Worm (Caenorhabditis elegans) whole organism, late embryonic: Measurements from ENCODE around the gene aagr-4.

Experiments
- C08G9.2 ChIP-seq: sonication (generic microtip); optimal IDR thresholded peaks from 2 replicates; lab custom pipeline; 2016; ENCODE audit warnings: mild to moderate bottlenecking, missing genetic modification characterization, moderate library complexity, missing compliant biosample characterization
- C38D4.7 ChIP-seq: fragments of 200-800 bp; sonication (Bioruptor generic); optimal IDR thresholded peaks from 2 replicates; lab custom pipeline; 2018; ENCODE audit warnings: mild to moderate bottlenecking, missing genetic modification characterization, moderate library complexity, missing compliant biosample characterization
- F13H6.1 ChIP-seq: sonication (generic microtip); optimal IDR thresholded peaks from 2 replicates; lab custom pipeline; 2016; ENCODE audit warnings: missing genetic modification characterization, missing compliant biosample characterization
- K09A11.1 ChIP-seq: sonication (generic microtip); optimal IDR thresholded peaks from 2 replicates; lab custom pipeline; 2017; ENCODE audit warnings: antibody characterized with exemption, mild to moderate bottlenecking, missing genetic modification characterization, missing compliant biosample characterization; ENCODE audit not compliant: insufficient read depth
- Y22D7AL.16 ChIP-seq: sonication (generic microtip); optimal IDR thresholded peaks from 2 replicates; lab custom pipeline; 2016; ENCODE audit warnings: missing genetic modification characterization, missing compliant biosample characterization
- ceh-14 ChIP-seq: sonication (generic microtip); optimal IDR thresholded peaks from 2 replicates; lab custom pipeline; 2016; ENCODE audit warnings: missing genotype, missing genetic modification characterization, missing compliant biosample characterization
- ceh-18 ChIP-seq: sonication (generic microtip); optimal IDR thresholded peaks from 2 replicates; lab custom pipeline; 2016; ENCODE audit warnings: missing genetic modification characterization, missing compliant biosample characterization
- ceh-19 ChIP-seq: fragments of 200-800 bp; sonication (Bioruptor generic); optimal IDR thresholded peaks from 2 replicates; lab custom pipeline; 2018; ENCODE audit warnings: mild to moderate bottlenecking, missing genetic modification characterization, missing compliant biosample characterization
- ceh-2 ChIP-seq: sonication (generic microtip); optimal IDR thresholded peaks from 2 replicates; lab custom pipeline; 2016; ENCODE audit warnings: missing genotype, missing genetic modification characterization, missing compliant biosample characterization
- ceh-22 ChIP-seq: sonication (generic microtip); optimal IDR thresholded peaks from 2 replicates; lab custom pipeline; 2017; ENCODE audit warnings: missing biosample characterization, missing genetic modification characterization
- ceh-24 ChIP-seq: sonication (generic microtip); optimal IDR thresholded peaks from 2 replicates; lab custom pipeline; 2016; ENCODE audit warnings: mild to moderate bottlenecking, missing genetic modification characterization, missing compliant biosample characterization
- ceh-30 ChIP-seq: fragments of 150-350 bp; optimal IDR thresholded peaks from 2 replicates; lab custom pipeline; 2014; ENCODE audit warnings: missing biosample characterization, missing genetic modification characterization
- ceh-31 ChIP-seq: sonication (generic microtip); optimal IDR thresholded peaks from 2 replicates; lab custom pipeline; 2016; ENCODE audit warnings: missing genetic modification characterization, missing compliant biosample characterization
- ceh-34 ChIP-seq: sonication (generic microtip); optimal IDR thresholded peaks from 2 replicates; lab custom pipeline; 2016; ENCODE audit warnings: mild to moderate bottlenecking, missing genetic modification characterization, missing compliant biosample characterization
- ceh-45 ChIP-seq: fragments of 200-800 bp; sonication (Bioruptor generic); IDR thresholded peaks from 2 replicates; pipeline ENCODE4 v1.3.6; 2022; ENCODE audit warnings: missing genetic modification reagents, missing genetic modification characterization, missing compliant biosample characterization
- ceh-6 ChIP-seq: fragments of 200-800 bp; sonication (Bioruptor generic); optimal IDR thresholded peaks from 2 replicates; lab custom pipeline; 2018; ENCODE audit warnings: mild to moderate bottlenecking, missing genetic modification characterization, missing compliant biosample characterization
- ceh-9 ChIP-seq: sonication (generic microtip); optimal IDR thresholded peaks from 2 replicates; lab custom pipeline; 2016; ENCODE audit warnings: mild to moderate bottlenecking, missing genetic modification characterization, inconsistent platforms, missing compliant biosample characterization
- che-1 ChIP-seq: sonication (generic microtip); optimal IDR thresholded peaks from 2 replicates; lab custom pipeline; 2016; ENCODE audit warnings: mild to moderate bottlenecking, missing genetic modification characterization, missing compliant biosample characterization
- eyg-1 ChIP-seq: sonication (generic microtip); optimal IDR thresholded peaks from 2 replicates; lab custom pipeline; 2016; ENCODE audit warnings: missing genotype, missing genetic modification characterization, missing compliant biosample characterization
- fax-1 ChIP-seq: sonication (generic microtip); optimal IDR thresholded peaks from 2 replicates; lab custom pipeline; 2016; ENCODE audit warnings: missing genotype, missing genetic modification characterization, missing compliant biosample characterization
- fkh-10 ChIP-seq: fragments of 150-350 bp; optimal IDR thresholded peaks from 2 replicates; lab custom pipeline; 2014; ENCODE audit warnings: missing biosample characterization, missing genetic modification reagents, missing genetic modification characterization
- fkh-6 ChIP-seq: sonication (generic microtip); optimal IDR thresholded peaks from 2 replicates; lab custom pipeline; 2016; ENCODE audit warnings: missing genetic modification characterization, missing compliant biosample characterization
- gmeb-2 ChIP-seq: sonication (generic microtip); optimal IDR thresholded peaks from 2 replicates; lab custom pipeline; 2016; ENCODE audit warnings: missing genetic modification characterization, inconsistent platforms, missing compliant biosample characterization
- hlh-13 ChIP-seq: fragments of 200-800 bp; sonication (Bioruptor generic); optimal IDR thresholded peaks from 2 replicates; lab custom pipeline; 2018; ENCODE audit warnings: mild to moderate bottlenecking, missing genetic modification characterization, missing compliant biosample characterization
- hlh-15 ChIP-seq: sonication (generic microtip); optimal IDR thresholded peaks from 2 replicates; lab custom pipeline; 2016; ENCODE audit warnings: missing genetic modification characterization, missing compliant biosample characterization
- hlh-30 ChIP-seq: sonication (generic microtip); optimal IDR thresholded peaks from 2 replicates; lab custom pipeline; 2017; ENCODE audit warnings: antibody characterized with exemption, missing genetic modification characterization, missing compliant biosample characterization; ENCODE audit not compliant: insufficient read depth
- lim-6 ChIP-seq: sonication (generic microtip); optimal IDR thresholded peaks from 2 replicates; lab custom pipeline; 2016; ENCODE audit warnings: missing genetic modification characterization, missing compliant biosample characterization
- lin-11 ChIP-seq: fragments of 200-800 bp; sonication (Bioruptor generic); optimal IDR thresholded peaks from 2 replicates; lab custom pipeline; 2018; ENCODE audit warnings: mild to moderate bottlenecking, missing genetic modification characterization, missing compliant biosample characterization
- mec-3 ChIP-seq: sonication (generic microtip); optimal IDR thresholded peaks from 2 replicates; lab custom pipeline; 2016; ENCODE audit warnings: borderline replicate concordance, missing genetic modification characterization, missing compliant biosample characterization
- nhr-11 ChIP-seq: fragments of 150-350 bp; optimal IDR thresholded peaks from 2 replicates; lab custom pipeline; 2014; ENCODE audit warnings: missing biosample characterization, missing genetic modification characterization
- nhr-232 ChIP-seq: sonication (generic microtip); optimal IDR thresholded peaks from 2 replicates; lab custom pipeline; 2016; ENCODE audit warnings: missing genetic modification characterization, missing compliant biosample characterization
- npax-4 ChIP-seq: sonication (generic microtip); optimal IDR thresholded peaks from 2 replicates; lab custom pipeline; 2016; ENCODE audit warnings: missing genetic modification characterization, missing compliant biosample characterization
- odd-2 ChIP-seq: sonication (generic microtip); optimal IDR thresholded peaks from 2 replicates; lab custom pipeline; 2017; ENCODE audit warnings: antibody characterized with exemption, mild to moderate bottlenecking, missing genetic modification characterization, missing compliant biosample characterization
- pat-9 ChIP-seq: fragments of 200-800 bp; sonication (Bioruptor generic); optimal IDR thresholded peaks from 2 replicates; lab custom pipeline; 2018; ENCODE audit warnings: mild to moderate bottlenecking, missing genetic modification characterization, moderate library complexity, missing compliant biosample characterization
- pax-1 ChIP-seq: fragments of 150-350 bp; optimal IDR thresholded peaks from 2 replicates; lab custom pipeline; 2014; ENCODE audit warnings: missing biosample characterization, missing genetic modification characterization
- pha-2 ChIP-seq: sonication (generic microtip); optimal IDR thresholded peaks from 2 replicates; lab custom pipeline; 2017; ENCODE audit warnings: mild to moderate bottlenecking, missing genetic modification characterization, missing compliant biosample characterization
- pha-4 ChIP-seq: fragments of 150-350 bp; optimal IDR thresholded peaks from 2 replicates; lab custom pipeline; 2018; ENCODE audit warnings: missing biosample characterization, missing genetic modification reagents, missing genetic modification characterization
- pros-1 ChIP-seq: fragments of 150-350 bp; optimal IDR thresholded peaks from 2 replicates; lab custom pipeline; 2014; ENCODE audit warnings: missing biosample characterization, missing genetic modification reagents, missing genetic modification characterization
- ref-2 ChIP-seq: sonication (generic microtip); optimal IDR thresholded peaks from 2 replicates; lab custom pipeline; 2016; ENCODE audit warnings: missing genetic modification characterization, missing compliant biosample characterization
- rnt-1 ChIP-seq: sonication (generic microtip); optimal IDR thresholded peaks from 2 replicates; lab custom pipeline; 2016; ENCODE audit warnings: missing genetic modification characterization, missing compliant biosample characterization
- sdc-2 ChIP-seq: sonication (generic microtip); optimal IDR thresholded peaks from 2 replicates; lab custom pipeline; 2016; ENCODE audit warnings: missing genotype, missing genetic modification characterization, missing compliant biosample characterization
- sox-2 ChIP-seq: fragments of 200-800 bp; sonication (Bioruptor generic); IDR thresholded peaks from 2 replicates; pipeline ENCODE4 v1.3.6; 2022; ENCODE audit warnings: missing genetic modification reagents, missing genetic modification characterization, missing compliant biosample characterization
- syd-9 ChIP-seq: sonication (generic microtip); optimal IDR thresholded peaks from 2 replicates; lab custom pipeline; 2016; ENCODE audit warnings: mild to moderate bottlenecking, missing genetic modification characterization, moderate library complexity, missing compliant biosample characterization
- tbx-2 ChIP-seq: sonication (generic microtip); optimal IDR thresholded peaks from 2 replicates; lab custom pipeline; 2016; ENCODE audit warnings: missing genetic modification characterization, missing compliant biosample characterization
- ttx-3 ChIP-seq: sonication (generic microtip); optimal IDR thresholded peaks from 2 replicates; lab custom pipeline; 2016; ENCODE audit warnings: missing genetic modification reagents, missing genetic modification characterization, missing compliant biosample characterization
- unc-42 ChIP-seq: sonication (generic microtip); optimal IDR thresholded peaks from 2 replicates; lab custom pipeline; 2016; ENCODE audit warnings: missing genotype, missing genetic modification characterization, missing compliant biosample characterization
- unc-55 ChIP-seq: sonication (generic microtip); optimal IDR thresholded peaks from 2 replicates; lab custom pipeline; 2017; ENCODE audit warnings: missing biosample characterization, missing genetic modification reagents, missing genetic modification characterization
- zip-5 ChIP-seq: sonication (generic microtip); optimal IDR thresholded peaks from 2 replicates; lab custom pipeline; 2016; ENCODE audit warnings: missing genetic modification characterization, missing compliant biosample characterization
- ztf-16 ChIP-seq: sonication (generic microtip); optimal IDR thresholded peaks from 2 replicates; lab custom pipeline; 2017; ENCODE audit warnings: missing genetic modification characterization, missing compliant biosample characterization

Gene aagr-4

DNA sequence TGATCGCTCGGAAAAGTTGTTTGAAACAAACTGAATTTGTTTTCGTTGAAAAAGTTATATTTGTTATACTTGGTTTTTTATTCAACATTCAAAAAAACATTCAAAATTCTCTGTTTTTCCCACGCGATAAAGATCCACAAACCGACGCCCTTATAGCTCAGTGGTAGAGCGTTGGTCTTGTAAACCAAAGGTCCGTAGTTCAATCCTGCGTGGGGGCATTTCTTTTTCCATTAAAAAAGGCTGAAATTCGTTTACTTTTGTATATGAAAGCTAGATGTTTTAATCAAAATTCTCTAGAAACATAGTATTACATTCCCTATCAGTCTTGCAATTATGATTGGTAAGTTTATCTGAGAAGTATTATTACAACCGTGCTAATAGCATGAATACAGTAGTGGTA lies 27.2 kb downstream of the aagr-4 start:
- TF ChIP-seq ceh-19 (no peak), hlh-30 (tag; lab: Kevin White, UChicago) (no peak), ceh-24 (tag; lab: Kevin White, UChicago) (no peak), ceh-9 (tag; lab: Kevin White, UChicago) (no peak), ref-2 (tag; lab: Kevin White, UChicago) (no peak), rnt-1 (tag; lab: Kevin White, UChicago) (no peak), lim-6 (no peak), ceh-45 (GFP tag; lab: Robert Waterston, UW) (no peak), fax-1 (tag; lab: Kevin White, UChicago) (no peak), syd-9 (tag; lab: Kevin White, UChicago) (no peak), unc-42 (tag; lab: Kevin White, UChicago) (no peak), nhr-232 (tag; lab: Kevin White, UChicago) (no peak), unc-55 (GFP tag; lab: Kevin White, UChicago) (no peak), pha-2 (tag; lab: Kevin White, UChicago) (no peak), lin-11 (tag; lab: Kevin White, UChicago) (no peak), ceh-18 (tag; lab: Kevin White, UChicago) (no peak), ceh-30 (no peak)

DNA sequence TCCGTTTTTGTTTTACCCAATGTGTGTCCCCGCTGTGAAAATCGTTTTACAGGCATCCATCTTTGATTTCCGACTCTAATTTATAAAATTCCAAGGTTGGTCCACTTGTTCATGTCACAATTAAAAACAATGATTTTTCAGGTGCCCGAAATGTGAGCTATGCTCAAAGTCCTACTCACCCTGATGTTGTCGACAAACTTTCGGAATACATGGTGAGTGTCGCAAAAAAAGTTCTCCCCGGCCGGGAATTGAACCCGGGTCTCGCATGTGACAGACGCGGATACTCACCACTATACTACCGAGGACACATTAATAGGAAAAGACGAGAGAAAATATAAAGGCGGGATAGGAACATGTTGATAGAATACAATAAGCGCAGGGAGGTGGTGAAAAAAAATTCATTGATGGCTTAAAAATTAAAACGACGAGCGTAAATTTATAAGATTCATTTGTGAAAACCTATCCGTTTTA lies 29.2 kb downstream of the aagr-4 start, which contains the start of gene egl-17:
Gene egl-17, plus strand, starts transcription at position 51 of the 471 bp plus-strand sequence.
- TF ChIP-seq ref-2 (tag; lab: Kevin White, UChicago) (peak; percentile 94), ceh-24 (tag; lab: Kevin White, UChicago) (peak; percentile 81), ceh-14 (tag; lab: Kevin White, UChicago) (peak; percentile 93), sox-2 (GFP tag; lab: Robert Waterston, UW) (peak; percentile 86), ceh-6 (GFP tag; lab: Kevin White, UChicago) (peak; percentile 94), F13H6.1 (tag; lab: Kevin White, UChicago) (peak; percentile 91), mec-3 (tag; lab: Kevin White, UChicago) (peak; percentile 89), lin-11 (tag; lab: Kevin White, UChicago) (peak; percentile 85), ceh-9 (tag; lab: Kevin White, UChicago) (peak; percentile 48), nhr-232 (tag; lab: Kevin White, UChicago) (peak; percentile 86), C08G9.2 (tag; lab: Kevin White, UChicago) (peak; percentile 91), nhr-11 (tag; lab: Kevin White, UChicago) (no peak), rnt-1 (tag; lab: Kevin White, UChicago) (peak; percentile 96), pat-9 (peak; percentile 92), hlh-13 (GFP tag; lab: Kevin White, UChicago) (peak; percentile 77), C38D4.7 (GFP tag; lab: Kevin White, UChicago) (peak; percentile 92), odd-2 (tag; lab: Kevin White, UChicago) (peak; percentile 73), ceh-19 (peak; percentile 96), pax-1 (tag; lab: Kevin White, UChicago) (no peak), eyg-1 (tag; lab: Kevin White, UChicago) (peak; percentile 90), gmeb-2 (tag; lab: Kevin White, UChicago) (peak; percentile 91), fkh-10 (GFP tag; lab: Kevin White, UChicago) (peak; percentile 61), unc-42 (tag; lab: Kevin White, UChicago) (peak; percentile 64), pha-2 (tag; lab: Kevin White, UChicago) (peak; percentile 90), ceh-2 (tag; lab: Kevin White, UChicago) (peak; percentile 87), ceh-34 (peak; percentile 90), ztf-16 (tag; lab: Kevin White, UChicago) (peak; percentile 87), ttx-3 (peak; percentile 90), ceh-22 (tag; lab: Kevin White, UChicago) (no peak), K09A11.1 (tag; lab: Kevin White, UChicago) (peak; percentile 81), fkh-6 (tag; lab: Kevin White, UChicago) (peak; percentile 92), Y22D7AL.16 (tag; lab: Kevin White, UChicago) (peak; percentile 86), pros-1 (tag; lab: Kevin White, UChicago) (no peak), pha-4 (no peak), npax-4 (tag; lab: Kevin White, UChicago) (peak; percentile 87), che-1 (tag; lab: Kevin White, UChicago) (peak; percentile 94), sdc-2 (peak; percentile 95), tbx-2 (peak; percentile 88), hlh-15 (peak; percentile 93), ceh-18 (tag; lab: Kevin White, UChicago) (peak; percentile 87), ceh-31 (tag; lab: Kevin White, UChicago) (peak; percentile 83), zip-5 (tag; lab: Kevin White, UChicago) (peak; percentile 64)
